Worm (Caenorhabditis elegans) whole organism, young adult: ENCODE measurements around the gene T25B9.9.

Experiments
- B0261.1 ChIP-seq: sonication (generic microtip); optimal IDR thresholded peaks from 2 replicates; lab custom pipeline; 2016; ENCODE audit warnings: mild to moderate bottlenecking, missing genetic modification characterization, moderate library complexity, missing compliant biosample characterization
- F10E7.11 ChIP-seq: sonication (generic microtip); optimal IDR thresholded peaks from 2 replicates; lab custom pipeline; 2017; ENCODE audit warnings: mild to moderate bottlenecking, missing genetic modification characterization, moderate library complexity, missing compliant biosample characterization
- F22D6.2 ChIP-seq: sonication (generic microtip); optimal IDR thresholded peaks from 2 replicates; lab custom pipeline; 2016; ENCODE audit warnings: mild to moderate bottlenecking, missing genetic modification characterization, missing compliant biosample characterization
- F49E8.2 ChIP-seq: sonication (generic microtip); optimal IDR thresholded peaks from 3 replicates; lab custom pipeline; 2017; ENCODE audit warnings: missing genetic modification characterization, mild to moderate bottlenecking, missing compliant biosample characterization, antibody characterized with exemption, moderate library complexity; ENCODE audit not compliant: insufficient read depth
- F52B5.7 ChIP-seq: sonication (generic microtip); optimal IDR thresholded peaks from 2 replicates; lab custom pipeline; 2016; ENCODE audit warnings: mild to moderate bottlenecking, missing genetic modification characterization, missing compliant biosample characterization
- F55B11.4 ChIP-seq: sonication (generic microtip); optimal IDR thresholded peaks from 2 replicates; lab custom pipeline; 2016; ENCODE audit warnings: missing compliant biosample characterization, missing genetic modification characterization, borderline replicate concordance; ENCODE audit not compliant: insufficient read depth
- T26A5.8 ChIP-seq: sonication (generic microtip); optimal IDR thresholded peaks from 2 replicates; lab custom pipeline; 2016; ENCODE audit warnings: missing genetic modification characterization, missing compliant biosample characterization
- Y95B8A.8 ChIP-seq: fragments of 200-800 bp; sonication (Bioruptor generic); IDR thresholded peaks from 2 replicates; pipeline ENCODE4 v1.3.6; 2022; ENCODE audit warnings: missing genetic modification reagents, missing genetic modification characterization, missing compliant biosample characterization
- ZK185.1 ChIP-seq: sonication (generic microtip); optimal IDR thresholded peaks from 2 replicates; lab custom pipeline; 2016; ENCODE audit warnings: mild to moderate bottlenecking, missing genetic modification characterization, missing compliant biosample characterization; ENCODE audit not compliant: poor library complexity, severe bottlenecking
- aptf-2 ChIP-seq: fragments of 200-800 bp; sonication (Bioruptor generic); conservative IDR thresholded peaks from 2 replicates; pipeline ENCODE4 v1.3.6; 2022; ENCODE audit warnings: missing genetic modification reagents, missing genetic modification characterization, missing compliant biosample characterization
- aptf-3 ChIP-seq: fragments of 200-800 bp; sonication (Bioruptor generic); IDR thresholded peaks from 2 replicates; pipeline ENCODE4 v1.3.6; 2022; ENCODE audit warnings: missing genetic modification characterization, missing compliant biosample characterization
- atf-7 ChIP-seq: sonication (generic microtip); optimal IDR thresholded peaks from 2 replicates; lab custom pipeline; 2017; ENCODE audit warnings: mild to moderate bottlenecking, missing genetic modification characterization, missing compliant biosample characterization
- ceh-91 ChIP-seq: fragments of 200-800 bp; sonication (Bioruptor generic); IDR thresholded peaks from 2 replicates; pipeline ENCODE4 v1.3.6; 2022; ENCODE audit warnings: missing genetic modification reagents, missing genetic modification characterization, missing compliant biosample characterization
- chd-7 ChIP-seq: sonication (generic microtip); optimal IDR thresholded peaks from 2 replicates; lab custom pipeline; 2016; ENCODE audit warnings: mild to moderate bottlenecking, missing genetic modification characterization, moderate library complexity, missing compliant biosample characterization
- dpff-1 ChIP-seq: sonication (generic microtip); optimal IDR thresholded peaks from 2 replicates; lab custom pipeline; 2017; ENCODE audit warnings: mild to moderate bottlenecking, missing genetic modification characterization, missing compliant biosample characterization
- efl-1 ChIP-seq: fragments of 150-350 bp; optimal IDR thresholded peaks from 2 replicates; lab custom pipeline; 2014; ENCODE audit warnings: missing biosample characterization, missing genetic modification reagents, missing genetic modification characterization
- egl-44 ChIP-seq: fragments of 200-800 bp; sonication (Bioruptor generic); IDR thresholded peaks from 2 replicates; pipeline ENCODE4 v1.3.6; 2022; ENCODE audit warnings: missing genetic modification reagents, missing genetic modification characterization, missing compliant biosample characterization
- ekl-4 ChIP-seq: fragments of 200-800 bp; sonication (Bioruptor generic); IDR thresholded peaks from 2 replicates; pipeline ENCODE4 v1.3.6; 2022; ENCODE audit warnings: missing genetic modification reagents, missing genetic modification characterization, missing compliant biosample characterization
- gei-17 ChIP-seq: fragments of 200-800 bp; sonication (Bioruptor generic); optimal IDR thresholded peaks from 2 replicates; lab custom pipeline; 2018; ENCODE audit warnings: mild to moderate bottlenecking, missing genetic modification characterization, missing compliant biosample characterization
- hlh-26 ChIP-seq: fragments of 200-800 bp; sonication (Bioruptor generic); conservative IDR thresholded peaks from 2 replicates; pipeline ENCODE4 v1.3.6; 2022; ENCODE audit warnings: missing genetic modification reagents, missing genetic modification characterization, missing compliant biosample characterization
- hmg-20 ChIP-seq: fragments of 200-800 bp; sonication (Bioruptor generic); IDR thresholded peaks from 2 replicates; pipeline ENCODE4 v1.3.6; 2022; ENCODE audit warnings: missing genetic modification reagents, missing genetic modification characterization, missing compliant biosample characterization
- lag-1 ChIP-seq: fragments of 200-800 bp; sonication (Bioruptor generic); IDR thresholded peaks from 2 replicates; pipeline ENCODE4 v1.3.6; 2022; ENCODE audit warnings: missing genetic modification reagents, missing genetic modification characterization, missing compliant biosample characterization
- let-526 ChIP-seq: fragments of 200-800 bp; sonication (Bioruptor generic); IDR thresholded peaks from 2 replicates; pipeline ENCODE4 v1.3.6; 2022; ENCODE audit warnings: missing genetic modification reagents, missing genetic modification characterization, missing compliant biosample characterization
- lin-40 ChIP-seq: sonication (generic microtip); optimal IDR thresholded peaks from 2 replicates; lab custom pipeline; 2016; ENCODE audit warnings: missing genetic modification characterization, mild to moderate bottlenecking, missing compliant biosample characterization, missing genotype, missing genetic modification reagents
- madf-6 ChIP-seq: fragments of 200-800 bp; sonication (Bioruptor generic); IDR thresholded peaks from 2 replicates; pipeline ENCODE4 v1.3.6; 2022; ENCODE audit warnings: missing genetic modification reagents, missing genetic modification characterization, missing compliant biosample characterization
- mel-28 ChIP-seq: sonication (generic microtip); optimal IDR thresholded peaks from 2 replicates; lab custom pipeline; 2016; ENCODE audit warnings: borderline replicate concordance, mild to moderate bottlenecking, missing genetic modification characterization, missing compliant biosample characterization
- mxl-1 ChIP-seq: sonication (generic microtip); optimal IDR thresholded peaks from 2 replicates; lab custom pipeline; 2016; ENCODE audit warnings: missing genetic modification characterization, missing compliant biosample characterization
- nfya-1 ChIP-seq: sonication (generic microtip); optimal IDR thresholded peaks from 2 replicates; lab custom pipeline; 2017; ENCODE audit warnings: antibody characterized with exemption, missing compliant biosample characterization, missing genetic modification characterization, borderline replicate concordance; ENCODE audit not compliant: insufficient read depth
- nhr-120 ChIP-seq: fragments of 200-800 bp; sonication (Bioruptor generic); IDR thresholded peaks from 2 replicates; pipeline ENCODE4 v1.3.6; 2022; ENCODE audit warnings: missing genetic modification characterization, missing compliant biosample characterization
- nhr-179 ChIP-seq: sonication (generic microtip); optimal IDR thresholded peaks from 2 replicates; lab custom pipeline; 2016; ENCODE audit warnings: mild to moderate bottlenecking, missing genetic modification characterization, missing compliant biosample characterization
- nhr-80 ChIP-seq: sonication (generic microtip); optimal IDR thresholded peaks from 2 replicates; lab custom pipeline; 2016; ENCODE audit warnings: missing genetic modification characterization, missing compliant biosample characterization
- nhr-90 ChIP-seq: sonication (generic microtip); optimal IDR thresholded peaks from 2 replicates; lab custom pipeline; 2016; ENCODE audit warnings: missing genotype, mild to moderate bottlenecking, missing genetic modification characterization, missing compliant biosample characterization
- pha-4 ChIP-seq: fragments of 150-350 bp; sonication (generic microtip); optimal IDR thresholded peaks from 2 replicates; lab custom pipeline; 2014; ENCODE audit warnings: missing biosample characterization, missing genetic modification reagents, missing genetic modification characterization
- rcor-1 ChIP-seq: fragments of 200-800 bp; sonication (Bioruptor generic); IDR thresholded peaks from 2 replicates; pipeline ENCODE4 v1.3.6; 2022; ENCODE audit warnings: missing genetic modification reagents, missing genetic modification characterization, missing compliant biosample characterization
- rpc-1 ChIP-seq, 2 experiments: fragments of 150-350 bp in 1 of 2; sonication (generic microtip) in 1 of 2; optimal IDR thresholded peaks; 2 replicates each; lab custom pipeline; 2014 to 2018; ENCODE audit warnings: missing biosample characterization in 1 of 2, missing genetic modification characterization in 1 of 2, missing genetic modification reagents in 1 of 2, missing genotype in 1 of 2
- snpc-1.1 ChIP-seq: sonication (generic microtip); optimal IDR thresholded peaks from 2 replicates; lab custom pipeline; 2017; ENCODE audit warnings: missing genetic modification characterization, mild to moderate bottlenecking, missing compliant biosample characterization, antibody characterized with exemption, moderate library complexity, missing genotype, missing genetic modification reagents; ENCODE audit not compliant: insufficient read depth
- snpc-1.3 ChIP-seq: sonication (generic microtip); optimal IDR thresholded peaks from 2 replicates; lab custom pipeline; 2017; ENCODE audit warnings: missing genetic modification characterization, mild to moderate bottlenecking, missing compliant biosample characterization, antibody characterized with exemption, moderate library complexity, missing genotype, missing genetic modification reagents; ENCODE audit not compliant: insufficient read depth
- snpc-4 ChIP-seq, 5 experiments: fragments of 150-350 bp in 1 of 5; sonication (generic microtip) in 4 of 5; optimal IDR thresholded peaks; 2 replicates each; lab custom pipeline; 2014 to 2018; ENCODE audit warnings: missing genetic modification characterization in 5 of 5, missing biosample characterization in 3 of 5, antibody characterized with exemption in 2 of 5, mild to moderate bottlenecking in 2 of 5, missing compliant biosample characterization in 2 of 5, missing genotype in 2 of 5, moderate library complexity in 2 of 5, missing genetic modification reagents in 1 of 5
- tbp1 ChIP-seq: fragments of 200-800 bp; sonication (Bioruptor generic); optimal IDR thresholded peaks from 2 replicates; lab custom pipeline; 2018; ENCODE audit warnings: mild to moderate bottlenecking, missing genetic modification characterization, missing compliant biosample characterization
- unc-130 ChIP-seq: sonication (generic microtip); optimal IDR thresholded peaks from 2 replicates; lab custom pipeline; 2016; ENCODE audit warnings: missing genetic modification reagents, missing genetic modification characterization, missing compliant biosample characterization
- unc-62 ChIP-seq: fragments of 150-350 bp; optimal IDR thresholded peaks from 2 replicates; lab custom pipeline; 2014; ENCODE audit warnings: missing biosample characterization, missing genetic modification reagents, missing genetic modification characterization
- xnd-1 ChIP-seq: sonication (generic microtip); optimal IDR thresholded peaks from 2 replicates; lab custom pipeline; 2016; ENCODE audit warnings: missing genotype, missing genetic modification reagents, missing genetic modification characterization, missing compliant biosample characterization
- ztf-18 ChIP-seq: sonication (generic microtip); optimal IDR thresholded peaks from 2 replicates; lab custom pipeline; 2016; ENCODE audit warnings: missing genotype, mild to moderate bottlenecking, missing genetic modification characterization, missing compliant biosample characterization
- ztf-22 ChIP-seq: fragments of 200-800 bp; sonication (Bioruptor generic); optimal IDR thresholded peaks from 2 replicates; lab custom pipeline; 2018; ENCODE audit warnings: mild to moderate bottlenecking, missing genetic modification characterization, moderate library complexity, missing compliant biosample characterization
- ztf-28 ChIP-seq: fragments of 200-800 bp; sonication (Bioruptor generic); IDR thresholded peaks from 2 replicates; pipeline ENCODE4 v1.3.6; 2022; ENCODE audit warnings: missing genetic modification reagents, missing genetic modification characterization, missing compliant biosample characterization

The T25B9.9 gene

DNA sequence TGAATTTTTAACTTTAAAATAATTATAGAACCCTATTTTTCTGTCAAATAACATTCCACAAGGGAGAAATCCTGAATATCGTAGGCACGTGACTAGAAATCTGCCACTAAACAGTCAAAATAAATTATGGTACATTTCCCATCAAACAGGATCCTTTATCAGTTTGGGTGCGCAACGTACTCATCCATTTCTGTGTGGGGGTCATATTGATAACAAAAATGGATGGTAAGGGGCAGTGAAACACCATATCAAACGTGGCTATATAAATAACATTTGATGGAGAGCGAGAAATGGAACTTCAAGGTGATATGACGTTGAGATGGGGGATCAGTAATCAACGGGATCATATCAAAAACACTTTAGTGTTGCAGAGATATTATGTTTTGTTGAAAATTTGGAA is 14.6 kb downstream of the T25B9.9 start:
- no peak for TF ChIP-seq pha-4 (tag; lab: Kevin White, UChicago)
- TF ChIP-seq dpff-1, result no peak
- TF ChIP-seq ekl-4, result no peak
- TF ChIP-seq xnd-1 (tag; lab: Kevin White, UChicago), result no peak
- TF ChIP-seq lag-1 (GFP tag; lab: Robert Waterston, UW), result no peak
- TF ChIP-seq madf-6 (GFP tag; lab: Robert Waterston, UW), result no peak
- no peak for TF ChIP-seq let-526 (GFP tag; lab: Robert Waterston, UW)
- TF ChIP-seq Y95B8A.8, result no peak
- no peak for TF ChIP-seq ztf-28 (GFP tag; lab: Robert Waterston, UW)
- TF ChIP-seq efl-1 (GFP tag; lab: Kevin White, UChicago), result no peak
- TF ChIP-seq nhr-90, result no peak
- no peak for TF ChIP-seq ztf-22 (GFP tag; lab: Kevin White, UChicago)
- no peak for TF ChIP-seq rpc-1 (optimal IDR thresholded peaks at IDR 0.05; lab: Kevin White, UChicago)
- no peak for TF ChIP-seq rpc-1 (tag; optimal IDR thresholded peaks at IDR 0.05; lab: Kevin White, UChicago)
- TF ChIP-seq egl-44 (GFP tag; lab: Robert Waterston, UW), result no peak
- no peak for TF ChIP-seq F55B11.4 (tag; lab: Kevin White, UChicago)
- no peak for TF ChIP-seq F10E7.11 (tag; lab: Kevin White, UChicago)
- TF ChIP-seq ceh-91 (GFP tag; lab: Robert Waterston, UW), result no peak

DNA sequence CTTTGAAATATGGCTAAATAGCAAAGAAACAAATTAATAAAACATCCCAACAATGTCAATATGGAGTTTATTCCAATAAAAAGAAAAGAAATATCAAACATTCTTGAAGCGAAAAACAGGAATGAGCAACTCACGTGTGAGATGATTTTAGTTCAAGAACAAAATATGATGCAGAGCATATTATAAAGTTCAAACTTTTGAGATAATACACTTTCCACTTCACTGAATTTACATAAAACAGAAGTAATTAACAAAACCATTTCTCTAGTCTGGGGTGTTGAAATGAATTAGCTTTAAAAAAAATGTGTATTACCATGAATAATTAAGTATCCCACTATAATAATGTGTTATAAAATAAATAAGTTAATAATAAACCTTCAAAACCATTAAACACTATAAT is 17.3 kb downstream of the T25B9.9 start, which contains the start of gene srd-7:
srd-7 (minus strand) TSS at position 101 of the 400 bp plus-strand sequence.
- TF ChIP-seq hmg-20 (GFP tag; lab: Robert Waterston, UW) (no peak), ZK185.1 (tag; lab: Kevin White, UChicago) (no peak), unc-62 (GFP tag; lab: Kevin White, UChicago) (no peak), aptf-3 (GFP tag; lab: Robert Waterston, UW) (no peak), mel-28 (tag; lab: Kevin White, UChicago) (no peak), efl-1 (GFP tag; lab: Kevin White, UChicago) (no peak), lin-40 (tag; lab: Kevin White, UChicago) (no peak), F49E8.2 (no peak), nhr-90 (no peak), F22D6.2 (no peak), mxl-1 (tag; lab: Kevin White, UChicago) (no peak), T26A5.8 (no peak), snpc-1.1 (no peak), tbp1 (no peak), nhr-120 (GFP tag; lab: Robert Waterston, UW) (no peak), snpc-4 (GFP tag; optimal IDR thresholded peaks at IDR 0.05; lab: Kevin White, UChicago) (no peak), snpc-4 (tag; optimal IDR thresholded peaks at IDR 0.05; lab: Kevin White, UChicago) (no peak)

DNA sequence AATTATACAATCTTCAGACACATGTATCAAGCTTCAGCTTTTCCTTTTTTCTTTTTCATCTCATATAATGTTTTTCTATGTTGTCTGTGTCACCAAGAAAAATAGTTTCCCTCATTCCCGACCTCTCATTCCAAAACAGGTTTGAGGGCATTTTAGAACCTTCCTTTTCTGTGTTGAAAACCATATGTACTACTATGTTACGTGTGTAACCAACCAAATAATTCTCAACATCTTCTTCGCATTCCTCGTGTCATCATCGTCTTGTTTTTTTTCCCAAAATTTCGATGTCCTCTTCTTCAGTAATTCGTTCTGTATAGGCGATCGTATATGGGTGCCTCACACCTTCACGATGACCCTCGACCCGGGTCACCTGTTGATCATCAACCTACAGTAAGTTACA is 20.9 kb downstream of the T25B9.9 start, which contains the start of gene pept-2:
pept-2 (plus strand) TSS at position 301 of the 400 bp plus-strand sequence.
- no peak for TF ChIP-seq rcor-1
- TF ChIP-seq ztf-18, result no peak
- no peak for TF ChIP-seq hlh-26 (GFP tag; lab: Robert Waterston, UW)
- TF ChIP-seq B0261.1 (tag; lab: Kevin White, UChicago), result no peak
- no peak for TF ChIP-seq snpc-1.3 (tag; lab: Kevin White, UChicago)
- no peak for TF ChIP-seq snpc-4 (GFP tag; optimal IDR thresholded peaks at IDR 0.05; lab: Kevin White, UChicago)
- TF ChIP-seq snpc-4 (tag; optimal IDR thresholded peaks at IDR 0.05; lab: Kevin White, UChicago), result no peak
- no peak for TF ChIP-seq nhr-80 (tag; lab: Kevin White, UChicago)
- TF ChIP-seq F52B5.7 (tag; lab: Kevin White, UChicago), result no peak
- no peak for TF ChIP-seq mxl-1 (tag; lab: Kevin White, UChicago)
- TF ChIP-seq nfya-1, result no peak
- no peak for TF ChIP-seq aptf-2 (GFP tag; lab: Robert Waterston, UW)
- no peak for TF ChIP-seq atf-7 (tag; lab: Kevin White, UChicago)
- no peak for TF ChIP-seq nhr-179
- TF ChIP-seq gei-17 (GFP tag; lab: Kevin White, UChicago), result no peak
- TF ChIP-seq ceh-91 (GFP tag; lab: Robert Waterston, UW), result no peak
- TF ChIP-seq efl-1 (GFP tag; lab: Kevin White, UChicago), result no peak
- no peak for TF ChIP-seq unc-130 (GFP tag; lab: Kevin White, UChicago)
- no peak for TF ChIP-seq chd-7 (tag; lab: Kevin White, UChicago)
- TF ChIP-seq xnd-1 (tag; lab: Kevin White, UChicago), result no peak
